Worm (Caenorhabditis elegans) whole organism, L4 larva: ENCODE results near the gene sri-46.

Experiments used
- R02D3.7 ChIP-seq: fragments of 150-350 bp; sonication (generic microtip); optimal IDR thresholded peaks from 3 replicates; lab custom pipeline; 2014; ENCODE audit warnings: missing biosample characterization, missing genetic modification characterization
- ama-1 ChIP-seq: fragments of 150-350 bp; optimal IDR thresholded peaks from 2 replicates; lab custom pipeline; 2014; ENCODE audit warnings: inconsistent platforms, mixed read lengths
- ctbp-1 ChIP-seq: fragments of 200-800 bp; sonication (Bioruptor generic); IDR thresholded peaks from 2 replicates; pipeline ENCODE4 v1.3.6; 2022; ENCODE audit warnings: missing genetic modification reagents, missing genetic modification characterization, missing compliant biosample characterization
- dmd-8 ChIP-seq: fragments of 200-800 bp; sonication (Bioruptor generic); IDR thresholded peaks from 2 replicates; pipeline ENCODE4 v1.3.6; 2022; ENCODE audit warnings: missing genetic modification characterization, missing compliant biosample characterization
- nhr-25 ChIP-seq: sonication (generic microtip); optimal IDR thresholded peaks from 2 replicates; lab custom pipeline; 2017; ENCODE audit warnings: missing genetic modification characterization, mild to moderate bottlenecking, missing compliant biosample characterization, antibody characterized with exemption, moderate library complexity, borderline replicate concordance; ENCODE audit not compliant: insufficient read depth
- nhr-76 ChIP-seq: fragments of 150-350 bp; optimal IDR thresholded peaks from 2 replicates; lab custom pipeline; 2014; ENCODE audit warnings: missing biosample characterization, missing genetic modification characterization
- pqm-1 ChIP-seq: sonication (generic microtip); optimal IDR thresholded peaks from 2 replicates; lab custom pipeline; 2017; ENCODE audit warnings: missing biosample characterization, missing genetic modification characterization

DNA sequence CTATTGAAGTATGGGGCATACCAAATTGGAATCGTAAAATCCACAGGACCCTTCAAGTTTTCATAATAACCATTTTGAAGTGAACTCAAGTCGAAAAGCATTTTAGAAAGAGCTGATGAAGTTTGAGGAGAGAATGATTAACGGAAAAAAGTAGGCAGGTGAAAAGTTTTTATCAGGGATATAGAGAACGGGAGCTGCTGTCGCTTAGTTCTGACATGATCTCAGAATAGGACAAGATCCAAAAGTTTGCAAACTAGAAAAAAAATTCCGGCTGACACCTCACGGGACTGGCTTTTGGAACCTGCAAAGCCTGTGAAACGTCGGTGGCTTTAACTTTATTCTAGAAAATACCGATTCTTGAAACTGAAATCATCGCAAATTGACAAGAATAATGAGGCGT, at the start of gene sri-46:
- TF ChIP-seq ctbp-1 (no peak), dmd-8 (GFP tag; lab: Robert Waterston, UW) (no peak), nhr-25 (tag; lab: Kevin White, UChicago) (no peak), pqm-1 (tag; lab: Kevin White, UChicago) (no peak), nhr-76 (tag; lab: Kevin White, UChicago) (no peak), ama-1 (lab: Kevin White, UChicago) (no peak), R02D3.7 (no peak)
